Fruit fly (Drosophila melanogaster) whole organism, embryonic: ENCODE measurements around the gene CG31798.

ENCODE experiments used
- Ada2b ChIP-seq: fragments of 200-800 bp; sonication (Bioruptor generic); IDR thresholded peaks from 2 replicates; pipeline ENCODE4 v1.3.6; 2022; ENCODE audit warnings: missing biosample characterization, missing genetic modification characterization
- Aef1 ChIP-seq: fragments of 200-800 bp; sonication (Bioruptor generic); IDR thresholded peaks from 3 replicates; pipeline ENCODE4 v1.3.6; 2022; ENCODE audit warnings: missing biosample characterization, missing genetic modification characterization
- Antp ChIP-seq: fragments of 200-800 bp; sonication (Bioruptor generic); optimal IDR thresholded peaks from 3 replicates; lab custom pipeline; 2016; ENCODE audit warnings: missing biosample characterization, missing genetic modification characterization
- BtbVII ChIP-seq: fragments of 200-800 bp; sonication (Bioruptor generic); optimal IDR thresholded peaks from 3 replicates; lab custom pipeline; 2017; ENCODE audit warnings: missing biosample characterization, mild to moderate bottlenecking, missing genetic modification characterization
- CG11560 ChIP-seq: fragments of 200-800 bp; sonication (Bioruptor generic); IDR thresholded peaks from 3 replicates; pipeline ENCODE4 v1.3.6; 2022; ENCODE audit warnings: missing biosample characterization, missing genetic modification characterization
- CG14860 ChIP-seq: fragments of 200-800 bp; sonication (Bioruptor generic); IDR thresholded peaks from 3 replicates; pipeline ENCODE4 v1.3.6; 2022; ENCODE audit warnings: missing biosample characterization, missing genetic modification characterization; ENCODE audit not compliant: partially characterized antibody
- CG18619 ChIP-seq: fragments of 200-800 bp; sonication (Bioruptor generic); optimal IDR thresholded peaks from 3 replicates; lab custom pipeline; 2017; ENCODE audit warnings: missing biosample characterization, mild to moderate bottlenecking, missing genetic modification characterization
- CG33557 ChIP-seq: fragments of 200-800 bp; sonication (Bioruptor generic); optimal IDR thresholded peaks from 2 replicates; lab custom pipeline; 2019; ENCODE audit warnings: missing biosample characterization, mild to moderate bottlenecking, missing genetic modification characterization, moderate library complexity
- CG3847 ChIP-seq: fragments of 200-800 bp; sonication (Bioruptor generic); IDR thresholded peaks from 2 replicates; pipeline ENCODE4 v1.3.6; 2022; ENCODE audit warnings: missing biosample characterization, missing genetic modification characterization
- CG4820 ChIP-seq: fragments of 200-800 bp; sonication (Bioruptor generic); optimal IDR thresholded peaks from 3 replicates; lab custom pipeline; 2016; ENCODE audit warnings: missing biosample characterization, missing genetic modification characterization
- CG6791 ChIP-seq: fragments of 200-800 bp; sonication (Bioruptor generic); IDR thresholded peaks from 3 replicates; pipeline ENCODE4 v1.3.6; 2022; ENCODE audit warnings: missing biosample characterization, missing genetic modification characterization; ENCODE audit not compliant: partially characterized antibody
- CG7357 ChIP-seq: fragments of 200-800 bp; sonication (Bioruptor generic); IDR thresholded peaks from 3 replicates; pipeline ENCODE4 v1.3.6; 2022; ENCODE audit warnings: missing biosample characterization, missing genetic modification characterization
- CG9817 ChIP-seq: fragments of 200-800 bp; sonication (Bioruptor generic); optimal IDR thresholded peaks from 2 replicates; lab custom pipeline; 2018; ENCODE audit warnings: missing biosample characterization, mild to moderate bottlenecking, missing genetic modification characterization, moderate library complexity
- D19B ChIP-seq: fragments of 200-800 bp; sonication (Bioruptor generic); optimal IDR thresholded peaks from 2 replicates; lab custom pipeline; 2017; ENCODE audit warnings: missing biosample characterization, mild to moderate bottlenecking, missing genetic modification characterization
- Dip3 ChIP-seq: fragments of 200-800 bp; sonication (Bioruptor generic); optimal IDR thresholded peaks from 3 replicates; lab custom pipeline; 2016; ENCODE audit warnings: missing biosample characterization, missing genetic modification characterization
- Dref ChIP-seq: fragments of 200-800 bp; sonication (Bioruptor generic); IDR thresholded peaks from 2 replicates; pipeline ENCODE4 v1.3.6; 2022; ENCODE audit warnings: missing biosample characterization, missing genetic modification characterization
- E2f1 ChIP-seq: fragments of 200-800 bp; sonication (Bioruptor generic); IDR thresholded peaks from 2 replicates; pipeline ENCODE4 v1.3.6; 2022; ENCODE audit warnings: missing biosample characterization, missing genetic modification characterization
- Ets65A ChIP-seq: fragments of 200-800 bp; sonication (Bioruptor generic); peaks from one replicate; lab custom pipeline; 2016; ENCODE audit warnings: missing biosample characterization, missing genetic modification characterization
- Gsc ChIP-seq: fragments of 200-800 bp; sonication (Bioruptor generic); IDR thresholded peaks from 2 replicates; pipeline ENCODE4 v1.3.6; 2022; ENCODE audit warnings: missing biosample characterization, missing genetic modification characterization
- HLH3B ChIP-seq: fragments of 200-800 bp; sonication (Bioruptor generic); IDR thresholded peaks from 2 replicates; pipeline ENCODE4 v1.3.6; 2022; ENCODE audit warnings: missing biosample characterization, missing genetic modification characterization
- HLH4C ChIP-seq: fragments of 200-800 bp; sonication (Bioruptor generic); IDR thresholded peaks from 3 replicates; pipeline ENCODE4 v1.3.6; 2022; ENCODE audit warnings: missing biosample characterization, missing genetic modification characterization; ENCODE audit not compliant: partially characterized antibody
- MBD-R2 ChIP-seq: fragments of 200-800 bp; sonication (Bioruptor generic); IDR thresholded peaks from 2 replicates; pipeline ENCODE4 v1.3.6; 2022; ENCODE audit warnings: missing biosample characterization, missing genetic modification characterization
- Mes4 ChIP-seq: fragments of 200-800 bp; sonication (Bioruptor generic); optimal IDR thresholded peaks from 2 replicates; lab custom pipeline; 2016; ENCODE audit warnings: missing biosample characterization, missing genetic modification characterization
- Nf-YB ChIP-seq: fragments of 200-800 bp; sonication (Bioruptor generic); optimal IDR thresholded peaks from 3 replicates; lab custom pipeline; 2019; ENCODE audit warnings: missing biosample characterization, mild to moderate bottlenecking, missing genetic modification characterization, moderate library complexity
- Opbp ChIP-seq: fragments of 200-800 bp; sonication (Bioruptor generic); IDR thresholded peaks from 3 replicates; pipeline ENCODE4 v1.3.6; 2022; ENCODE audit warnings: missing biosample characterization, missing genetic modification characterization; ENCODE audit not compliant: partially characterized antibody
- Scr ChIP-seq: fragments of 200-800 bp; sonication (Bioruptor generic); IDR thresholded peaks from 2 replicates; pipeline ENCODE4 v1.3.6; 2022; ENCODE audit warnings: missing biosample characterization, missing genetic modification characterization; ENCODE audit not compliant: partially characterized antibody
- Sox102F ChIP-seq: fragments of 200-800 bp; sonication (Bioruptor generic); optimal IDR thresholded peaks from 2 replicates; lab custom pipeline; 2018; ENCODE audit warnings: missing biosample characterization, mild to moderate bottlenecking, missing genetic modification characterization, moderate library complexity
- YL-1 ChIP-seq: fragments of 200-800 bp; sonication (Bioruptor generic); optimal IDR thresholded peaks from 3 replicates; lab custom pipeline; 2017; ENCODE audit warnings: missing biosample characterization, mild to moderate bottlenecking, missing genetic modification characterization
- abd-A ChIP-seq: fragments of 200-800 bp; sonication (Bioruptor generic); optimal IDR thresholded peaks from 3 replicates; lab custom pipeline; 2019; ENCODE audit warnings: missing biosample characterization, mild to moderate bottlenecking, missing genetic modification characterization, moderate library complexity
- cg ChIP-seq: fragments of 200-800 bp; sonication (Bioruptor generic); optimal IDR thresholded peaks from 3 replicates; lab custom pipeline; 2019; ENCODE audit warnings: missing biosample characterization, mild to moderate bottlenecking, missing genetic modification characterization, moderate library complexity
- chm ChIP-seq: fragments of 200-800 bp; sonication (Bioruptor generic); IDR thresholded peaks from 2 replicates; pipeline ENCODE4 v1.3.6; 2022; ENCODE audit warnings: missing biosample characterization, missing genetic modification characterization
- croc ChIP-seq: fragments of 200-800 bp; sonication (Bioruptor generic); conservative IDR thresholded peaks from 3 replicates; pipeline ENCODE4 v1.3.6; 2022; ENCODE audit warnings: missing biosample characterization, missing genetic modification characterization
- dimm ChIP-seq: fragments of 200-800 bp; sonication (Bioruptor generic); IDR thresholded peaks from 2 replicates; pipeline ENCODE4 v1.3.6; 2022; ENCODE audit warnings: missing biosample characterization, missing genetic modification characterization
- fd3F ChIP-seq: fragments of 200-800 bp; sonication (Bioruptor generic); optimal IDR thresholded peaks from 2 replicates; lab custom pipeline; 2018; ENCODE audit warnings: missing biosample characterization, mild to moderate bottlenecking, missing genetic modification characterization, moderate library complexity
- gcm ChIP-seq: fragments of 200-800 bp; sonication (Bioruptor generic); optimal IDR thresholded peaks from 2 replicates; lab custom pipeline; 2019; ENCODE audit warnings: missing biosample characterization, mild to moderate bottlenecking, missing genetic modification characterization, moderate library complexity
- mam ChIP-seq: fragments of 200-800 bp; sonication (Bioruptor generic); optimal IDR thresholded peaks from 3 replicates; lab custom pipeline; 2016; ENCODE audit warnings: missing biosample characterization, missing genetic modification characterization
- nau ChIP-seq: fragments of 200-800 bp; sonication (Bioruptor generic); optimal IDR thresholded peaks from 3 replicates; lab custom pipeline; 2017; ENCODE audit warnings: missing biosample characterization, mild to moderate bottlenecking, missing genetic modification characterization, missing genetic modification reagents
- nom ChIP-seq: fragments of 200-800 bp; sonication (Bioruptor generic); optimal IDR thresholded peaks from 2 replicates; lab custom pipeline; 2017; ENCODE audit warnings: missing biosample characterization, missing genetic modification characterization, mild to moderate bottlenecking, moderate library complexity, missing genetic modification reagents
- pan ChIP-seq, 4 experiments: fragments of >200 bp in 3 of 4; fragments of 200-800 bp in 1 of 4; sonication (Bioruptor generic) in 1 of 4; optimal IDR thresholded peaks in 3 of 4; IDR thresholded peaks in 1 of 4; 2 replicates each; pipeline versions ENCODE4 v1.3.6 to Lab custom; 2017 to 2022; ENCODE audit warnings: missing biosample characterization in 2 of 4, missing genetic modification characterization in 2 of 4, mixed read lengths in 1 of 4
- pnt ChIP-seq: fragments of 200-800 bp; sonication (Bioruptor generic); optimal IDR thresholded peaks from 3 replicates; lab custom pipeline; 2016; ENCODE audit warnings: missing biosample characterization, missing genetic modification characterization
- pum ChIP-seq: fragments of 200-800 bp; sonication (Bioruptor generic); optimal IDR thresholded peaks from 2 replicates; lab custom pipeline; 2016; ENCODE audit warnings: missing biosample characterization, missing genetic modification characterization
- ro ChIP-seq: fragments of 200-800 bp; sonication (Bioruptor generic); IDR thresholded peaks from 2 replicates; pipeline ENCODE4 v1.3.6; 2022; ENCODE audit warnings: missing biosample characterization, missing genetic modification characterization
- sens ChIP-seq: fragments of 200-800 bp; sonication (Bioruptor generic); peaks from one replicate; lab custom pipeline; 2016; ENCODE audit warnings: missing biosample characterization, missing genetic modification characterization
- seq ChIP-seq: fragments of 200-800 bp; sonication (Bioruptor generic); IDR thresholded peaks from 2 replicates; pipeline ENCODE4 v1.3.6; 2022; ENCODE audit warnings: missing biosample characterization, missing genetic modification characterization
- sim ChIP-seq: fragments of 200-800 bp; sonication (Bioruptor generic); IDR thresholded peaks from 2 replicates; pipeline ENCODE4 v1.3.6; 2022; ENCODE audit warnings: missing biosample characterization, missing genetic modification characterization
- sisA ChIP-seq: fragments of 200-800 bp; sonication (Bioruptor generic); IDR thresholded peaks from 2 replicates; pipeline ENCODE4 v1.3.6; 2022; ENCODE audit warnings: missing biosample characterization, missing genetic modification characterization
- slp2 ChIP-seq: fragments of 200-800 bp; sonication (Bioruptor generic); optimal IDR thresholded peaks from 2 replicates; lab custom pipeline; 2016; ENCODE audit warnings: missing biosample characterization, missing genetic modification characterization
- sob ChIP-seq: fragments of 200-800 bp; sonication (Bioruptor generic); IDR thresholded peaks from 2 replicates; pipeline ENCODE4 v1.3.6; 2022; ENCODE audit warnings: missing biosample characterization, missing genetic modification characterization
- tup ChIP-seq: fragments of 200-800 bp; sonication (Bioruptor generic); optimal IDR thresholded peaks from 2 replicates; lab custom pipeline; 2016; ENCODE audit warnings: missing biosample characterization, mild to moderate bottlenecking, missing genetic modification characterization, moderate library complexity
- unpg ChIP-seq: fragments of 200-800 bp; sonication (Bioruptor generic); optimal IDR thresholded peaks from 3 replicates; lab custom pipeline; 2018; ENCODE audit warnings: missing biosample characterization, mild to moderate bottlenecking, missing genetic modification characterization, moderate library complexity
- vfl ChIP-seq: fragments of 200-800 bp; sonication (Bioruptor generic); optimal IDR thresholded peaks from 2 replicates; lab custom pipeline; 2016; ENCODE audit warnings: missing biosample characterization, missing genetic modification characterization
- zen2 ChIP-seq: fragments of 200-800 bp; sonication (Bioruptor generic); IDR thresholded peaks from 3 replicates; pipeline ENCODE4 v1.3.6; 2022; ENCODE audit warnings: missing biosample characterization, missing genetic modification characterization; ENCODE audit not compliant: partially characterized antibody

CG31798 gene

dm6 chr2L:19364622-19365021, 29.3 kb upstream of the CG31798 start (continued):
- TF ChIP-seq CG4820 (GFP tag; lab: Kevin White, UChicago) (peak; percentile 18), Mes4 (GFP tag; lab: Kevin White, UChicago) (no peak), gcm (GFP tag; lab: Kevin White, UChicago) (no peak), ro (no peak), Opbp (GFP tag; lab: Robert Waterston, UW) (no peak), CG18619 (no peak), Nf-YB (GFP tag; lab: Kevin White, UChicago) (no peak), chm (GFP tag; lab: Robert Waterston, UW) (no peak), slp2 (GFP tag; lab: Kevin White, UChicago) (no peak), Ada2b (GFP tag; lab: Robert Waterston, UW) (no peak), D19B (GFP tag; lab: Kevin White, UChicago) (no peak), abd-A (tag; lab: Kevin White, UChicago) (no peak), Sox102F (peak; percentile 1), cg (GFP tag; lab: Kevin White, UChicago) (no peak), Aef1 (GFP tag; lab: Robert Waterston, UW) (no peak), HLH4C (GFP tag; lab: Robert Waterston, UW) (no peak), CG33557 (GFP tag; lab: Kevin White, UChicago) (no peak), seq (GFP tag; lab: Robert Waterston, UW) (no peak), CG7357 (GFP tag; lab: Robert Waterston, UW) (0 out of 3 replicates have a peak, but pooled peaks have one; percentile 27), nau (GFP tag; lab: Kevin White, UChicago) (no peak), Gsc (GFP tag; lab: Robert Waterston, UW) (no peak), pan (optimal IDR thresholded peaks at IDR 0.05; lab: Kevin White, UChicago) (no peak), pan (GFP tag; optimal IDR thresholded peaks at IDR 0.05 in 1 of 2, IDR thresholded peaks at IDR 0.05 in 1 of 2) (peak in 1 of 2 experiments; percentile 7), Antp (GFP tag; lab: Kevin White, UChicago) (no peak), BtbVII (no peak), sisA (no peak), zen2 (GFP tag; lab: Robert Waterston, UW) (no peak), croc (GFP tag; lab: Robert Waterston, UW) (no peak), unpg (GFP tag; lab: Kevin White, UChicago) (peak; percentile 44), Ets65A (GFP tag; lab: Kevin White, UChicago) (peak; percentile 86), sens (GFP tag; lab: Kevin White, UChicago) (peak; percentile 72), CG11560 (no peak), E2f1 (GFP tag; lab: Robert Waterston, UW) (no peak), tup (GFP tag; lab: Kevin White, UChicago) (no peak), HLH3B (GFP tag; lab: Robert Waterston, UW) (no peak), CG6791 (GFP tag; lab: Robert Waterston, UW) (no peak), dimm (GFP tag; lab: Robert Waterston, UW) (no peak), Dref (GFP tag; lab: Robert Waterston, UW) (no peak), pum (no peak), sob (GFP tag; lab: Robert Waterston, UW) (no peak), CG9817 (no peak), sim (GFP tag; lab: Robert Waterston, UW) (no peak), MBD-R2 (no peak), mam (GFP tag; lab: Kevin White, UChicago) (no peak), vfl (no peak), Dip3 (GFP tag; lab: Kevin White, UChicago) (no peak), nom (GFP tag; lab: Kevin White, UChicago) (no peak), Scr (GFP tag; lab: Robert Waterston, UW) (no peak), YL-1 (GFP tag; lab: Kevin White, UChicago) (no peak), pnt (GFP tag; lab: Kevin White, UChicago) (no peak), CG3847 (GFP tag; lab: Robert Waterston, UW) (no peak), CG14860 (GFP tag; lab: Robert Waterston, UW) (no peak), fd3F (GFP tag; lab: Kevin White, UChicago) (no peak)
